Worm (Caenorhabditis elegans) whole organism, early embryonic: ENCODE data around the gene gldi-11.

Experiments
- aly-1 ChIP-seq: sonication (generic microtip); optimal IDR thresholded peaks from 2 replicates; lab custom pipeline; 2016; ENCODE audit warnings: missing genetic modification characterization, missing compliant biosample characterization
- hmbx-1 ChIP-seq: sonication (generic microtip); optimal IDR thresholded peaks from 2 replicates; lab custom pipeline; 2016; ENCODE audit warnings: mild to moderate bottlenecking, missing genetic modification characterization, missing compliant biosample characterization
- sea-1 ChIP-seq: fragments of 200-800 bp; sonication (Bioruptor generic); conservative IDR thresholded peaks from 2 replicates; pipeline ENCODE4 v1.3.6; 2022; ENCODE audit warnings: missing genetic modification characterization, missing compliant biosample characterization

DNA sequence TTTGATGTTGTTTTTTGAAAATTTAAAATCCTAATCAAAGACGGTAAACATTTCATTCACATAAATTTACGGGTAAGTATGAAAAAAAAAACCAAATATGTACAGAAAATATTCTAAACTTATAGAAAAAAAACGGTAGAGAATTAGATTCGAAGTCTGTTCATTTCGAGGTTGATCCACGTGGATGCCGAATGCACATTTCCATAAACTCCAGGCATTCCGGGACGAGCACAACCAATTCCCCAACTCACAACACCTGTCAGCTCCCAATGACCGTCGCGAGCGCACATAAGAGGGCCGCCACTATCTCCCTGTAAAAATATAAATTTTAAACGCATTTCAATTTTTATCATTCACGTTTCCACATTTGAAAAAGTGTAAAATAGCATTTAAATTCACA is 2.5 kb upstream of the gldi-11 start:
- TF ChIP-seq sea-1 (GFP tag; lab: Robert Waterston, UW) (no peak), aly-1 (tag; lab: Kevin White, UChicago) (no peak), hmbx-1 (tag; lab: Kevin White, UChicago) (no peak)
